Worm (Caenorhabditis elegans) whole organism, L3 larva: ENCODE data around the gene srd-44.

Source experiments
- ama-1 ChIP-seq: fragments of 150-350 bp; optimal IDR thresholded peaks from 2 replicates; lab custom pipeline; 2018
- ceh-9 ChIP-seq: sonication (generic microtip); optimal IDR thresholded peaks from 2 replicates; lab custom pipeline; 2018; ENCODE audit warnings: missing biosample characterization, missing genetic modification characterization
- daf-12 ChIP-seq: fragments of 150-350 bp; optimal IDR thresholded peaks from 2 replicates; lab custom pipeline; 2014; ENCODE audit warnings: missing biosample characterization, missing genetic modification reagents, missing genetic modification characterization
- egl-27 ChIP-seq: sonication (generic microtip); optimal IDR thresholded peaks from 4 replicates; lab custom pipeline; 2017; ENCODE audit warnings: missing biosample characterization, missing genetic modification reagents, missing genetic modification characterization
- egl-5 ChIP-seq: fragments of 150-350 bp; optimal IDR thresholded peaks from 2 replicates; lab custom pipeline; 2017; ENCODE audit warnings: missing biosample characterization, missing genetic modification reagents, missing genetic modification characterization, inconsistent platforms
- elt-1 ChIP-seq: fragments of 150-350 bp; optimal IDR thresholded peaks from 2 replicates; lab custom pipeline; 2014; ENCODE audit warnings: missing biosample characterization, missing genetic modification characterization
- elt-2 ChIP-seq: sonication (generic microtip); optimal IDR thresholded peaks from 2 replicates; lab custom pipeline; 2016; ENCODE audit warnings: missing genetic modification reagents, mild to moderate bottlenecking, missing genetic modification characterization, missing compliant biosample characterization
- eor-1 ChIP-seq, 2 experiments: fragments of 150-350 bp; optimal IDR thresholded peaks; 2 replicates each; lab custom pipeline; 2014 to 2018; ENCODE audit warnings: missing biosample characterization in 2 of 2, missing genetic modification characterization in 2 of 2
- fkh-10 ChIP-seq: sonication (generic microtip); optimal IDR thresholded peaks from 2 replicates; lab custom pipeline; 2017; ENCODE audit warnings: missing biosample characterization, missing genetic modification reagents, missing genetic modification characterization
- fkh-2 ChIP-seq: fragments of 150-350 bp; optimal IDR thresholded peaks from 2 replicates; lab custom pipeline; 2014; ENCODE audit warnings: missing biosample characterization, missing genetic modification reagents, missing genetic modification characterization
- fos-1 ChIP-seq: fragments of 150-350 bp; optimal IDR thresholded peaks from 2 replicates; lab custom pipeline; 2014; ENCODE audit warnings: missing biosample characterization, missing genetic modification characterization
- hmg-11 ChIP-seq: sonication (generic microtip); optimal IDR thresholded peaks from 2 replicates; lab custom pipeline; 2016; ENCODE audit warnings: missing genetic modification characterization, missing compliant biosample characterization
- jun-1 ChIP-seq: fragments of 150-350 bp; optimal IDR thresholded peaks from 2 replicates; lab custom pipeline; 2014; ENCODE audit warnings: missing biosample characterization, missing genetic modification reagents, missing genetic modification characterization
- lin-15B ChIP-seq: fragments of 150-350 bp; optimal IDR thresholded peaks from 2 replicates; lab custom pipeline; 2014; ENCODE audit warnings: missing biosample characterization, missing genetic modification characterization
- lin-39 ChIP-seq: fragments of 150-350 bp; optimal IDR thresholded peaks from 2 replicates; lab custom pipeline; 2018; ENCODE audit warnings: missing biosample characterization, missing genetic modification reagents, missing genetic modification characterization
- lsy-12 ChIP-seq: sonication (generic microtip); optimal IDR thresholded peaks from 2 replicates; lab custom pipeline; 2016; ENCODE audit warnings: mild to moderate bottlenecking, missing genetic modification characterization, missing compliant biosample characterization
- mdl-1 ChIP-seq: fragments of 150-350 bp; optimal IDR thresholded peaks from 2 replicates; lab custom pipeline; 2014; ENCODE audit warnings: missing biosample characterization, missing genetic modification characterization
- mml-1 ChIP-seq: fragments of 150-350 bp; sonication (generic microtip); optimal IDR thresholded peaks from 3 replicates; lab custom pipeline; 2014; ENCODE audit warnings: missing biosample characterization, missing genetic modification characterization
- nfya-1 ChIP-seq: sonication (generic microtip); optimal IDR thresholded peaks from 2 replicates; lab custom pipeline; 2017; ENCODE audit warnings: missing genetic modification characterization, mild to moderate bottlenecking, missing compliant biosample characterization, antibody characterized with exemption, moderate library complexity; ENCODE audit not compliant: insufficient read depth
- nhr-23 ChIP-seq: fragments of 150-350 bp; optimal IDR thresholded peaks from 2 replicates; lab custom pipeline; 2014; ENCODE audit warnings: missing biosample characterization, missing genetic modification reagents, missing genetic modification characterization
- nhr-237 ChIP-seq: fragments of 150-350 bp; optimal IDR thresholded peaks from 2 replicates; lab custom pipeline; 2014; ENCODE audit warnings: missing biosample characterization, missing genetic modification characterization
- nhr-25 ChIP-seq: sonication (generic microtip); optimal IDR thresholded peaks from 2 replicates; lab custom pipeline; 2017; ENCODE audit warnings: missing biosample characterization, missing genetic modification characterization
- nhr-28 ChIP-seq: fragments of 150-350 bp; optimal IDR thresholded peaks from 2 replicates; lab custom pipeline; 2014; ENCODE audit warnings: missing biosample characterization, missing genetic modification characterization
- nhr-43 ChIP-seq: sonication (generic microtip); optimal IDR thresholded peaks from 2 replicates; lab custom pipeline; 2016; ENCODE audit warnings: mild to moderate bottlenecking, missing genetic modification characterization, missing compliant biosample characterization; ENCODE audit not compliant: poor library complexity, severe bottlenecking
- nhr-76 ChIP-seq: fragments of 150-350 bp; sonication (generic microtip); optimal IDR thresholded peaks from 5 replicates; lab custom pipeline; 2014; ENCODE audit warnings: missing biosample characterization, missing genetic modification characterization
- nhr-77 ChIP-seq: fragments of 150-350 bp; optimal IDR thresholded peaks from 2 replicates; lab custom pipeline; 2014; ENCODE audit warnings: missing biosample characterization, missing genetic modification characterization
- pha-4 ChIP-seq: fragments of 150-350 bp; optimal IDR thresholded peaks from 2 replicates; lab custom pipeline; 2014; ENCODE audit warnings: missing biosample characterization, missing genetic modification reagents, missing genetic modification characterization
- pqm-1 ChIP-seq: fragments of 150-350 bp; optimal IDR thresholded peaks from 2 replicates; lab custom pipeline; 2017; ENCODE audit warnings: missing biosample characterization, missing genetic modification characterization, inconsistent platforms
- sea-2 ChIP-seq: fragments of 150-350 bp; sonication (generic microtip); optimal IDR thresholded peaks from 4 replicates; lab custom pipeline; 2014; ENCODE audit warnings: missing biosample characterization, missing genetic modification reagents, missing genetic modification characterization
- skn-1 ChIP-seq: fragments of 150-350 bp; optimal IDR thresholded peaks from 2 replicates; lab custom pipeline; 2014; ENCODE audit warnings: missing biosample characterization, missing genetic modification characterization
- snpc-4 ChIP-seq: fragments of 150-350 bp; optimal IDR thresholded peaks from 2 replicates; lab custom pipeline; 2014; ENCODE audit warnings: missing biosample characterization, missing genetic modification characterization
- unc-39 ChIP-seq: sonication (generic microtip); optimal IDR thresholded peaks from 4 replicates; lab custom pipeline; 2017; ENCODE audit warnings: missing biosample characterization, missing genetic modification characterization
- unc-62 ChIP-seq: fragments of 150-350 bp; sonication (generic microtip); optimal IDR thresholded peaks from 4 replicates; lab custom pipeline; 2014; ENCODE audit warnings: missing biosample characterization, missing genetic modification reagents, missing genetic modification characterization
- zag-1 ChIP-seq: fragments of 150-350 bp; optimal IDR thresholded peaks from 2 replicates; lab custom pipeline; 2014; ENCODE audit warnings: missing biosample characterization, missing genetic modification characterization

The srd-44 gene

ce11 chrX:12314395-12314794 lies 23.8 kb upstream of the srd-44 start:
- no peak for TF ChIP-seq zag-1 (tag; lab: Kevin White, UChicago)

ce11 chrX:12315268-12315667 lies 23.0 kb upstream of the srd-44 start, which contains the start of gene xtr-2:
Gene xtr-2, plus strand, starts transcription at chrX:12315568.
- TF ChIP-seq egl-5 (tag; lab: Kevin White, UChicago) (no peak), lsy-12 (tag; lab: Kevin White, UChicago) (no peak), mdl-1 (tag; lab: Kevin White, UChicago) (no peak), nhr-76 (tag; lab: Kevin White, UChicago) (no peak), unc-39 (tag; lab: Kevin White, UChicago) (no peak)

- TF ChIP-seq hmg-11 = no peak
- TF ChIP-seq nhr-43 (tag; lab: Kevin White, UChicago) = no peak
- no peak for TF ChIP-seq egl-5 (tag; lab: Kevin White, UChicago)
- TF ChIP-seq nhr-23 (tag; lab: Kevin White, UChicago) = no peak
- TF ChIP-seq fos-1 (tag; lab: Kevin White, UChicago) = no peak
- TF ChIP-seq nhr-77 = no peak
- no peak for TF ChIP-seq nhr-76 (tag; lab: Kevin White, UChicago)
- TF ChIP-seq skn-1 (tag; lab: Kevin White, UChicago) = no peak
- TF ChIP-seq eor-1 (tag; optimal IDR thresholded peaks at IDR 0.05; lab: Kevin White, UChicago) = no peak
- no peak for TF ChIP-seq egl-27 (tag; lab: Kevin White, UChicago)
- no peak for TF ChIP-seq ama-1 (lab: Kevin White, UChicago)
- TF ChIP-seq unc-62 (GFP tag; lab: Kevin White, UChicago) = no peak
- TF ChIP-seq elt-2 = no peak
- no peak for TF ChIP-seq lin-15B (tag; lab: Kevin White, UChicago)
- TF ChIP-seq, all 47 proteins: peak for 0
Measured at ce11 chrX:12317560-12317959, 20.7 kb upstream of the srd-44 start.

ce11 chrX:12320737-12321136 lies 17.5 kb upstream of the srd-44 start, which contains the start of gene ceh-40:
Gene ceh-40, minus strand, starts transcription at chrX:12320777.
- TF ChIP-seq elt-1 (tag; lab: Kevin White, UChicago) = no peak
- TF ChIP-seq nhr-76 (tag; lab: Kevin White, UChicago) = no peak
- no peak for TF ChIP-seq eor-1 (tag; optimal IDR thresholded peaks at IDR 0.05; lab: Kevin White, UChicago)
- TF ChIP-seq fkh-10 = no peak
- no peak for TF ChIP-seq fkh-2 (tag; lab: Kevin White, UChicago)
- TF ChIP-seq snpc-4 (tag; lab: Kevin White, UChicago) = no peak
- TF ChIP-seq pqm-1 (tag; lab: Kevin White, UChicago) = no peak
- no peak for TF ChIP-seq ama-1 (lab: Kevin White, UChicago)
- no peak for TF ChIP-seq daf-12
- no peak for TF ChIP-seq skn-1 (tag; lab: Kevin White, UChicago)
- no peak for TF ChIP-seq sea-2 (GFP tag; lab: Kevin White, UChicago)
- no peak for TF ChIP-seq nhr-25 (tag; lab: Kevin White, UChicago)
- TF ChIP-seq nfya-1 (tag; lab: Kevin White, UChicago) = no peak
- no peak for TF ChIP-seq egl-27 (tag; lab: Kevin White, UChicago)
- TF ChIP-seq lin-39 (tag; lab: Kevin White, UChicago) = no peak
- TF ChIP-seq ceh-9 (tag; lab: Kevin White, UChicago) = no peak
- no peak for TF ChIP-seq elt-2
- TF ChIP-seq nhr-28 (tag; lab: Kevin White, UChicago) = no peak

DNA sequence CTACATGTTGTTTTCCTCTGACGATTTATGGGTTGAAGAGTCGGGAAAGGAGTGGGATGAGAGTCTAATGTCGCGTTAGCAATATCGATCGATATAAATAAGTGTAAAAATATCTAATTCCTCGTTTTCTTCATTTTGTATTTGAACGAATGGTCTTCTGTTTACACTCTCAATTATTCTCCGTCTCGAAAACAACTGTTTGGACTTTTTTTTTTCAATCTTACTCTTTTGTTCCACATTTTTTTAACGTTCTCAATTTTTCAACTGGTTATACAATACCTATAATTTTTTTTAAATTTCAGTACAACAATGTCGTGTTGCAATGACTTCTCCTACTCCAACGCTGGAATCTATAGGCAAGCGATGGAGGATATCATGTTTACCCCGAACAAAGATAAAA lies 16.9 kb upstream of the srd-44 start, which contains the start of gene F17A2.13:
Gene F17A2.13, plus strand, starts transcription at position 301 of the 400 bp plus-strand sequence.
- no peak for TF ChIP-seq nhr-237 (tag; lab: Kevin White, UChicago)
- TF ChIP-seq egl-27 (tag; lab: Kevin White, UChicago) = no peak
- TF ChIP-seq skn-1 (tag; lab: Kevin White, UChicago) = no peak
- TF ChIP-seq jun-1 (tag; lab: Kevin White, UChicago) = no peak
- no peak for TF ChIP-seq mml-1 (tag; lab: Kevin White, UChicago)
- no peak for TF ChIP-seq pha-4 (tag; lab: Kevin White, UChicago)
- no peak for TF ChIP-seq elt-1 (tag; lab: Kevin White, UChicago)
- TF ChIP-seq eor-1 (tag; optimal IDR thresholded peaks at IDR 0.05; lab: Kevin White, UChicago) = no peak
